Fruit fly (Drosophila melanogaster) whole organism, embryonic: ENCODE data around the gene CG13114.

ENCODE experiments used
- Atf6 ChIP-seq: fragments of 200-800 bp; sonication (Bioruptor generic); IDR thresholded peaks from 2 replicates; pipeline ENCODE4 v1.3.6; 2022; ENCODE audit warnings: missing biosample characterization, missing genetic modification characterization
- B-H2 ChIP-seq: fragments of 200-800 bp; sonication (Bioruptor generic); optimal IDR thresholded peaks from 2 replicates; lab custom pipeline; 2018; ENCODE audit warnings: missing biosample characterization, mild to moderate bottlenecking, missing genetic modification characterization
- Bdp1 ChIP-seq: fragments of 200-800 bp; sonication (Bioruptor generic); optimal IDR thresholded peaks from 3 replicates; lab custom pipeline; 2016; ENCODE audit warnings: missing biosample characterization, missing genetic modification characterization
- Bteb2 ChIP-seq: fragments of 200-800 bp; sonication (Bioruptor generic); optimal IDR thresholded peaks from 2 replicates; lab custom pipeline; 2016; ENCODE audit warnings: missing biosample characterization, missing genetic modification characterization
- CG10147 ChIP-seq: fragments of 200-800 bp; sonication (Bioruptor generic); optimal IDR thresholded peaks from 2 replicates; lab custom pipeline; 2019; ENCODE audit warnings: missing biosample characterization, mild to moderate bottlenecking, missing genetic modification characterization, moderate library complexity
- CG1024 ChIP-seq: fragments of 200-800 bp; sonication (Bioruptor generic); IDR thresholded peaks from 2 replicates; pipeline ENCODE4 v1.3.6; 2022; ENCODE audit warnings: missing biosample characterization, missing genetic modification characterization
- CG10462 ChIP-seq: fragments of 200-800 bp; sonication (Bioruptor generic); optimal IDR thresholded peaks from 2 replicates; lab custom pipeline; 2016; ENCODE audit warnings: missing biosample characterization, missing genetic modification characterization
- CG10565 ChIP-seq: fragments of 200-800 bp; sonication (Bioruptor generic); optimal IDR thresholded peaks from 3 replicates; lab custom pipeline; 2016; ENCODE audit warnings: missing biosample characterization, mild to moderate bottlenecking, missing genetic modification characterization
- CG12942 ChIP-seq: fragments of 200-800 bp; sonication (Bioruptor generic); optimal IDR thresholded peaks from 3 replicates; lab custom pipeline; 2016; ENCODE audit warnings: missing biosample characterization, missing genetic modification characterization
- CG14965 ChIP-seq: fragments of 200-800 bp; sonication (Bioruptor generic); optimal IDR thresholded peaks from 2 replicates; lab custom pipeline; 2016; ENCODE audit warnings: missing biosample characterization, missing genetic modification characterization, borderline replicate concordance
- CG18764 ChIP-seq: fragments of 200-800 bp; sonication (Bioruptor generic); optimal IDR thresholded peaks from 3 replicates; lab custom pipeline; 2016; ENCODE audit warnings: missing biosample characterization, missing genetic modification characterization
- CG2875 ChIP-seq: fragments of 200-800 bp; sonication (Bioruptor generic); optimal IDR thresholded peaks from 2 replicates; lab custom pipeline; 2017; ENCODE audit warnings: missing biosample characterization, mild to moderate bottlenecking, missing genetic modification characterization, missing genetic modification reagents
- CG2889 ChIP-seq: fragments of 200-800 bp; sonication (Bioruptor generic); IDR thresholded peaks from 3 replicates; pipeline ENCODE4 v1.3.6; 2022; ENCODE audit warnings: missing biosample characterization, missing genetic modification characterization
- CG30431 ChIP-seq: fragments of 200-800 bp; sonication (Bioruptor generic); optimal IDR thresholded peaks from 2 replicates; lab custom pipeline; 2017; ENCODE audit warnings: missing biosample characterization, missing genetic modification characterization
- CG31365 ChIP-seq: fragments of 200-800 bp; sonication (Bioruptor generic); optimal IDR thresholded peaks from 2 replicates; lab custom pipeline; 2018; ENCODE audit warnings: missing biosample characterization, mild to moderate bottlenecking, missing genetic modification characterization
- CG31388 ChIP-seq: fragments of 200-800 bp; sonication (Bioruptor generic); optimal IDR thresholded peaks from 2 replicates; lab custom pipeline; 2016; ENCODE audit warnings: missing biosample characterization, missing genetic modification characterization
- CG32767 ChIP-seq: fragments of 200-800 bp; sonication (Bioruptor generic); IDR thresholded peaks from 2 replicates; pipeline ENCODE4 v1.3.6; 2022; ENCODE audit warnings: missing biosample characterization, missing genetic modification characterization
- CG34422 ChIP-seq: fragments of 200-800 bp; sonication (Bioruptor generic); IDR thresholded peaks from 3 replicates; pipeline ENCODE4 v1.3.6; 2022; ENCODE audit warnings: missing biosample characterization, missing genetic modification characterization
- CG6654 ChIP-seq: fragments of 200-800 bp; sonication (Bioruptor generic); optimal IDR thresholded peaks from 2 replicates; lab custom pipeline; 2017; ENCODE audit warnings: missing biosample characterization, mild to moderate bottlenecking, missing genetic modification characterization
- CG6683 ChIP-seq: fragments of 200-800 bp; sonication (Bioruptor generic); optimal IDR thresholded peaks from 2 replicates; lab custom pipeline; 2017; ENCODE audit warnings: missing biosample characterization, mild to moderate bottlenecking, missing genetic modification characterization, missing genetic modification reagents
- CG7271 ChIP-seq: fragments of 200-800 bp; sonication (Bioruptor generic); optimal IDR thresholded peaks from 2 replicates; lab custom pipeline; 2018; ENCODE audit warnings: missing biosample characterization, mild to moderate bottlenecking, missing genetic modification characterization, moderate library complexity
- CG8359 ChIP-seq: fragments of 200-800 bp; sonication (Bioruptor generic); optimal IDR thresholded peaks from 2 replicates; lab custom pipeline; 2017; ENCODE audit warnings: missing biosample characterization, mild to moderate bottlenecking, missing genetic modification characterization, borderline replicate concordance
- CG9817 ChIP-seq: fragments of 200-800 bp; sonication (Bioruptor generic); optimal IDR thresholded peaks from 2 replicates; lab custom pipeline; 2018; ENCODE audit warnings: missing biosample characterization, mild to moderate bottlenecking, missing genetic modification characterization, moderate library complexity
- CTCF ChIP-seq: fragments of 200-800 bp; sonication (Bioruptor generic); optimal IDR thresholded peaks from 2 replicates; lab custom pipeline; 2017; ENCODE audit warnings: missing biosample characterization, mild to moderate bottlenecking, missing genetic modification characterization, moderate library complexity
- Dp ChIP-seq: fragments of 200-800 bp; sonication (Bioruptor generic); optimal IDR thresholded peaks from 2 replicates; lab custom pipeline; 2018; ENCODE audit warnings: missing biosample characterization, mild to moderate bottlenecking, missing genetic modification characterization, moderate library complexity
- Ets97D ChIP-seq: fragments of 200-800 bp; sonication (Bioruptor generic); optimal IDR thresholded peaks from 3 replicates; lab custom pipeline; 2016; ENCODE audit warnings: missing biosample characterization, missing genetic modification characterization
- Fer2 ChIP-seq: fragments of 200-800 bp; sonication (Bioruptor generic); optimal IDR thresholded peaks from 2 replicates; lab custom pipeline; 2018; ENCODE audit warnings: missing biosample characterization, mild to moderate bottlenecking, missing genetic modification characterization, moderate library complexity
- GATAe ChIP-seq: fragments of 200-800 bp; sonication (Bioruptor generic); conservative IDR thresholded peaks from 2 replicates; pipeline ENCODE4 v1.3.6; 2022; ENCODE audit warnings: missing biosample characterization, missing genetic modification characterization
- Gug ChIP-seq: fragments of 200-800 bp; sonication (Bioruptor generic); IDR thresholded peaks from 4 replicates; pipeline ENCODE4 v1.3.6; 2022; ENCODE audit warnings: missing biosample characterization, missing genetic modification characterization
- HHEX ChIP-seq: fragments of 200-800 bp; sonication (Bioruptor generic); optimal IDR thresholded peaks from 3 replicates; lab custom pipeline; 2017; ENCODE audit warnings: missing biosample characterization, mild to moderate bottlenecking, missing genetic modification characterization, missing genetic modification reagents
- HmgD ChIP-seq: fragments of 200-800 bp; sonication (Bioruptor generic); optimal IDR thresholded peaks from 3 replicates; lab custom pipeline; 2016; ENCODE audit warnings: missing biosample characterization, missing genetic modification characterization
- Hmx ChIP-seq: fragments of 200-800 bp; sonication (Bioruptor generic); optimal IDR thresholded peaks from 2 replicates; lab custom pipeline; 2016; ENCODE audit warnings: missing biosample characterization, missing genetic modification characterization
- Hr39 ChIP-seq: fragments of >200 bp; optimal IDR thresholded peaks from 2 replicates; lab custom pipeline; 2017
- Myb ChIP-seq: fragments of 200-800 bp; sonication (Bioruptor generic); optimal IDR thresholded peaks from 2 replicates; lab custom pipeline; 2016; ENCODE audit warnings: missing biosample characterization, missing genetic modification characterization
- NC2β ChIP-seq: fragments of 200-800 bp; sonication (Bioruptor generic); optimal IDR thresholded peaks from 2 replicates; lab custom pipeline; 2016; ENCODE audit warnings: missing biosample characterization, missing genetic modification characterization
- Optix ChIP-seq: fragments of 200-800 bp; sonication (Bioruptor generic); IDR thresholded peaks from 3 replicates; pipeline ENCODE4 v1.3.6; 2022; ENCODE audit warnings: missing biosample characterization, missing genetic modification characterization
- bbx ChIP-seq: fragments of 200-800 bp; sonication (Bioruptor generic); IDR thresholded peaks from 2 replicates; pipeline ENCODE4 v1.3.6; 2022; ENCODE audit warnings: missing biosample characterization, missing genetic modification characterization; ENCODE audit not compliant: partially characterized antibody
- br ChIP-seq: fragments of >200 bp; optimal IDR thresholded peaks from 2 replicates; lab custom pipeline; 2017
- btn ChIP-seq: fragments of 200-800 bp; sonication (Bioruptor generic); optimal IDR thresholded peaks from 2 replicates; lab custom pipeline; 2016; ENCODE audit warnings: missing biosample characterization, missing genetic modification characterization
- croc ChIP-seq: fragments of 200-800 bp; sonication (Bioruptor generic); conservative IDR thresholded peaks from 3 replicates; pipeline ENCODE4 v1.3.6; 2022; ENCODE audit warnings: missing biosample characterization, missing genetic modification characterization
- dysf ChIP-seq: fragments of 200-800 bp; sonication (Bioruptor generic); IDR thresholded peaks from 3 replicates; pipeline ENCODE4 v1.3.6; 2022; ENCODE audit warnings: missing biosample characterization, missing genetic modification characterization
- ewg ChIP-seq: fragments of 200-800 bp; sonication (Bioruptor generic); optimal IDR thresholded peaks from 3 replicates; lab custom pipeline; 2017; ENCODE audit warnings: mild to moderate bottlenecking, missing biosample characterization, missing genetic modification reagents, missing genetic modification characterization
- fd96Cb ChIP-seq: fragments of 200-800 bp; sonication (Bioruptor generic); optimal IDR thresholded peaks from 2 replicates; lab custom pipeline; 2018; ENCODE audit warnings: missing biosample characterization, mild to moderate bottlenecking, missing genetic modification characterization, moderate library complexity
- grau ChIP-seq: fragments of 200-800 bp; optimal IDR thresholded peaks from 3 replicates; lab custom pipeline; 2019; ENCODE audit warnings: missing biosample characterization, mild to moderate bottlenecking, missing genetic modification characterization, moderate library complexity
- h ChIP-seq: fragments of >200 bp; optimal IDR thresholded peaks from 2 replicates; lab custom pipeline; 2017
- hth ChIP-seq: fragments of >200 bp; optimal IDR thresholded peaks from 2 replicates; lab custom pipeline; 2017; ENCODE audit warnings: inconsistent platforms
- jigr1 ChIP-seq: fragments of 200-800 bp; sonication (Bioruptor generic); IDR thresholded peaks from 3 replicates; pipeline ENCODE4 v1.3.6; 2022; ENCODE audit warnings: missing biosample characterization, missing genetic modification characterization
- nmo ChIP-seq: fragments of 200-800 bp; sonication (Bioruptor generic); optimal IDR thresholded peaks from 2 replicates; lab custom pipeline; 2018; ENCODE audit warnings: missing biosample characterization, mild to moderate bottlenecking, missing genetic modification characterization, moderate library complexity
- pan ChIP-seq, 4 experiments: fragments of >200 bp in 3 of 4; fragments of 200-800 bp in 1 of 4; sonication (Bioruptor generic) in 1 of 4; optimal IDR thresholded peaks in 3 of 4; IDR thresholded peaks in 1 of 4; 2 replicates each; pipeline versions ENCODE4 v1.3.6 to Lab custom; 2017 to 2022; ENCODE audit warnings: missing biosample characterization in 2 of 4, missing genetic modification characterization in 2 of 4, mixed read lengths in 1 of 4
- pfk ChIP-seq: fragments of 200-800 bp; sonication (Bioruptor generic); optimal IDR thresholded peaks from 2 replicates; lab custom pipeline; 2018; ENCODE audit warnings: missing biosample characterization, mild to moderate bottlenecking, missing genetic modification characterization, moderate library complexity
- stc ChIP-seq: fragments of 200-800 bp; sonication (Bioruptor generic); IDR thresholded peaks from 2 replicates; pipeline ENCODE4 v1.3.6; 2022; ENCODE audit warnings: missing biosample characterization, missing genetic modification characterization
- tin ChIP-seq: fragments of 200-800 bp; sonication (Bioruptor generic); optimal IDR thresholded peaks from 3 replicates; lab custom pipeline; 2016; ENCODE audit warnings: missing biosample characterization, missing genetic modification characterization

The CG13114 gene

dm6 chr2L:9567398-9567856 is 21.8 kb downstream of the CG13114 start (continued):
- TF ChIP-seq btn (GFP tag; lab: Kevin White, UChicago) (peak; percentile 95), jigr1 (GFP tag; lab: Robert Waterston, UW) (no peak), CG32767 (GFP tag; lab: Robert Waterston, UW) (peak; percentile 94), NC2β (GFP tag; lab: Kevin White, UChicago) (peak; percentile 96), CG2875 (peak; percentile 99), CG14965 (GFP tag; lab: Kevin White, UChicago) (peak; percentile 86), Dp (GFP tag; lab: Kevin White, UChicago) (peak; percentile 70), dysf (GFP tag; lab: Robert Waterston, UW) (peak; percentile 95), CG2889 (GFP tag; lab: Robert Waterston, UW) (peak; percentile 63; the same call in 2 of the 3 replicates), Atf6 (GFP tag; lab: Robert Waterston, UW) (peak; percentile 97), ewg (GFP tag; lab: Kevin White, UChicago) (peak; percentile 95), fd96Cb (tag; lab: Kevin White, UChicago) (peak; percentile 84), CG10147 (GFP tag; lab: Kevin White, UChicago) (peak; percentile 98), CG8359 (GFP tag; lab: Kevin White, UChicago) (peak; percentile 94), CG9817 (peak; percentile 97), GATAe (GFP tag; lab: Robert Waterston, UW) (peak; percentile 88), CG10565 (GFP tag; lab: Kevin White, UChicago) (peak; percentile 90), CG7271 (tag; lab: Kevin White, UChicago) (peak; percentile 97), B-H2 (GFP tag; lab: Kevin White, UChicago) (peak; percentile 100), br (lab: Kevin White, UChicago) (no peak), CG34422 (GFP tag; lab: Robert Waterston, UW) (peak; percentile 93), tin (peak; percentile 95), CG18764 (GFP tag; lab: Kevin White, UChicago) (peak; percentile 96), Myb (GFP tag; lab: Kevin White, UChicago) (peak; percentile 83), CG31365 (tag; lab: Kevin White, UChicago) (peak; percentile 95), bbx (GFP tag; lab: Robert Waterston, UW) (no peak), Bdp1 (GFP tag; lab: Kevin White, UChicago) (peak; percentile 90), h (no peak), croc (peak; percentile 57; the same call in 2 of the 3 replicates), CTCF (GFP tag; lab: Kevin White, UChicago) (peak; percentile 96), CG12942 (GFP tag; lab: Kevin White, UChicago) (peak; percentile 90), CG6683 (peak; percentile 98), Hmx (GFP tag; lab: Kevin White, UChicago) (peak; percentile 42), stc (peak; percentile 98), HmgD (GFP tag; lab: Kevin White, UChicago) (peak; percentile 89), HHEX (GFP tag; lab: Kevin White, UChicago) (peak; percentile 100), grau (tag; lab: Kevin White, UChicago) (peak; percentile 95), CG1024 (peak; percentile 95), Gug (peak; percentile 65; the same call in 3 of the 4 replicates), CG30431 (GFP tag; lab: Kevin White, UChicago) (peak; percentile 90), Optix (peak; percentile 96), pan (optimal IDR thresholded peaks at IDR 0.05; lab: Kevin White, UChicago) (no peak), pan (GFP tag; optimal IDR thresholded peaks at IDR 0.05 in 1 of 2, IDR thresholded peaks at IDR 0.05 in 1 of 2) (peak in 1 of 2 experiments; percentile 96), pfk (GFP tag; lab: Kevin White, UChicago) (peak; percentile 89), Bteb2 (GFP tag; lab: Kevin White, UChicago) (peak; percentile 96), Fer2 (tag; lab: Kevin White, UChicago) (peak; percentile 98), Ets97D (GFP tag; lab: Kevin White, UChicago) (peak; percentile 100), CG31388 (peak; percentile 81), CG6654 (GFP tag; lab: Kevin White, UChicago) (peak; percentile 91), Hr39 (lab: Kevin White, UChicago) (no peak), CG10462 (GFP tag; lab: Kevin White, UChicago) (peak; percentile 92), nmo (GFP tag; lab: Kevin White, UChicago) (peak; percentile 90), hth (lab: Kevin White, UChicago) (no peak)
